Worm (Caenorhabditis elegans): Measurements from ENCODE around the gene F26A1.4.

Gene F26A1.4

DNA sequence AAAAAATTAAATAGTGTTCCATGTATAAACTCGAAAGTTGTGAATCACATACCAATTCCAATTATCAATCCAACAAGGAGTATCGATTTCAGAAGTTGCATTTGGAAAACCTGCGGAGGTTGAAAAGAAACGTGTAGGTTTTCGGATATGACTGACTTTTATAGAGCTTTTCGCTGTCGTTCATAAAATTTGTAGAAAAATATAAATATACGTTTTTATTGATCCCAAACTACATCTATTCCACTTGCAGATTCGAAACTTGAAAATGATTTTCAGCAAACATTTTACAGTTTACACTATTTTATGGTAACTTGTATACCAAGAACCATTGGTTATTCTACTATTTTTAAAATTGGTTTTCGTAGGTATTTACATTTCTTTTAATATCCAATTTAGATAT lies 24.8 kb downstream of the F26A1.4 start, which contains the start of gene clec-156:
Gene clec-156 (minus strand): TSS at position 101 of the 400 bp plus-strand sequence.
- TF ChIP-seq fkh-10 (GFP tag; optimal IDR thresholded peaks at IDR 0.05) (no peak), hlh-8 (tag; optimal IDR thresholded peaks at IDR 0.05) (no peak), ttx-3 (tag; optimal IDR thresholded peaks at IDR 0.05) (no peak), dmd-4 (tag; optimal IDR thresholded peaks at IDR 0.05; ENCODE audit: borderline replicate concordance) (no peak), pag-3 (tag; optimal IDR thresholded peaks at IDR 0.05; ENCODE audit: borderline replicate concordance) (no peak), C38D4.7 (GFP tag; optimal IDR thresholded peaks at IDR 0.05) (no peak), lim-6 (tag; optimal IDR thresholded peaks at IDR 0.05) (no peak), ceh-31 (tag; optimal IDR thresholded peaks at IDR 0.05) (no peak), ets-4 (tag; optimal IDR thresholded peaks at IDR 0.05) (no peak), ref-2 (tag; optimal IDR thresholded peaks at IDR 0.05) (no peak), hlh-15 (tag; optimal IDR thresholded peaks at IDR 0.05) (no peak), tbx-7 (tag; optimal IDR thresholded peaks at IDR 0.05) (no peak), pat-9 (tag; optimal IDR thresholded peaks at IDR 0.05) (no peak)

DNA sequence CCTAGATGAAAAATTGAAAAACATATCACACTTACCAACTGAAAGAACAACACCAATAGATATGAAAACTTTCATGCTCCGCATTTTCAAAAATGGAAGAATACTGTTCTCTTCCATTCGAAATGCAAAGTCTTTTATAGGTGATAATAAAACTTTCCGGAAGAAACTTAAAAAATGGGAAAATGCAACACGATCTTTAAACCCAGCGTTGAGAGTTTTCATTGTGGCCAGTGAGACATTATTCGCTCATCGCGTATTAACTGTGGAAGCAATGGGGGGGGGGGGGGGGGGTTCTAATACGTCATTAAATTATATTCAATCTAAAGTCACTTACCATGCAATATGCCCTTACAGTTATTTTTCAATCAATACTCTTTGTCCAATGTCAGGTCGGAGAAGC lies 27.0 kb downstream of the F26A1.4 start, which contains the start of the genes clec-157 and fkh-5:
Gene clec-157 (minus strand): TSS at position 101 of the 400 bp plus-strand sequence.
Gene fkh-5 (plus strand): TSS at position 336 of the 400 bp plus-strand sequence.
- no peak for TF ChIP-seq ttx-3 (tag; optimal IDR thresholded peaks at IDR 0.05)
- no peak for TF ChIP-seq lin-11 (tag; optimal IDR thresholded peaks at IDR 0.05)
- no peak for TF ChIP-seq eyg-1 (tag; optimal IDR thresholded peaks at IDR 0.05)
- no peak for TF ChIP-seq pqm-1 (tag; optimal IDR thresholded peaks at IDR 0.05)
- TF ChIP-seq fax-1 (tag; optimal IDR thresholded peaks at IDR 0.05), result no peak
- TF ChIP-seq dmd-4 (tag; optimal IDR thresholded peaks at IDR 0.05; ENCODE audit: borderline replicate concordance), result no peak
- TF ChIP-seq hlh-15 (tag; optimal IDR thresholded peaks at IDR 0.05), result no peak
- no peak for TF ChIP-seq sdc-2 (tag; optimal IDR thresholded peaks at IDR 0.05)
- TF ChIP-seq pha-2 (tag; optimal IDR thresholded peaks at IDR 0.05), result no peak
- TF ChIP-seq ceh-9 (tag; optimal IDR thresholded peaks at IDR 0.05), result no peak
- TF ChIP-seq tbx-7 (tag; optimal IDR thresholded peaks at IDR 0.05), result no peak
- TF ChIP-seq C38D4.7 (GFP tag; optimal IDR thresholded peaks at IDR 0.05), result no peak
- TF ChIP-seq sox-2 (GFP tag; IDR thresholded peaks at IDR 0.05), result no peak
- TF ChIP-seq nhr-11 (tag; optimal IDR thresholded peaks at IDR 0.05), result no peak
- no peak for TF ChIP-seq pha-4 (tag; optimal IDR thresholded peaks at IDR 0.05)
- TF ChIP-seq dve-1 (tag; optimal IDR thresholded peaks at IDR 0.05), result no peak
- no peak for TF ChIP-seq ztf-16 (tag; optimal IDR thresholded peaks at IDR 0.05)
- TF ChIP-seq ets-4 (tag; optimal IDR thresholded peaks at IDR 0.05), result no peak
- no peak for TF ChIP-seq gmeb-2 (tag; optimal IDR thresholded peaks at IDR 0.05)
- TF ChIP-seq ceh-24 (tag; optimal IDR thresholded peaks at IDR 0.05), result no peak

DNA sequence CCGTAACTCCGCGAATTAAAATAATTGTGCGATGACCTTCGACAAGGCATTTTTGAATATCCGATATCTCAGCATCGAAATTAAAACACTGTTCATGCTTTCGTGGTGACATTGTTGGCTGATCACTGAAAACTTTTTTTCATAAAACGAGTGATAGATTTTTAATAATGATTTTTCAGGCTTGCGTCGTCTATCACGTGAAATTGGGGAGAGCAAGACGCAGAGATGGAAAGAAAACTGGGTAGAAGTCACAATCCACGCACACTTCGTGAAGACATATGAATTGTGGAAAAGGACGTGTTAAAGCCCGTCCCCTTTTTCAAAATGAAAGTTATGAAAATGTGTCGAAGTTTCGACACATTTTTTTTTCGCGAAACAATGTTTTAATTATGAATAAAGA lies 32.4 kb downstream of the F26A1.4 start, which contains the start of gene nonu-1:
Gene nonu-1 (minus strand): TSS at position 169 of the 400 bp plus-strand sequence.
- TF ChIP-seq hlh-30 (tag; optimal IDR thresholded peaks at IDR 0.05; ENCODE audit: insufficient read depth) (peak; percentile 81), hlh-6 (tag; optimal IDR thresholded peaks at IDR 0.05) (no peak)

DNA sequence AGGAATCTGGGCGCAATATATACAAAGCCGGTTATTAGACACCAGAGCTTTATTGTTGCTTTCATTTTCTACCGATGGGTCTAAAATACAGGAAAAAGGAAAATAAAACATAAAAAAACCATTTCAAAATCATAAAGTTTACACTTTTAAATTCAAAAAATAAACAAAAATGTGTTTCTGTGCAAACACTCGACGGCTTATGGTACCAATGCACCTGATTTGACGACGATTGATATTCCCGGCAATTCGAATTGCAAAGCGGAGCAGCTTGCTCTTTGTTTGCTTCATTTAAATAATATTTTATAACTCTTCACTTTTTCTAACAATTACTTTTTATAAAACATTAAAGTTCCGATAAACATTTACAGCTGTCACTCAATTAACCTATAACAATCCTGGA lies 32.8 kb downstream of the F26A1.4 start, which contains the start of gene F26A1.1:
Gene F26A1.1 (plus strand): TSS at position 369 of the 400 bp plus-strand sequence.
- TF ChIP-seq ceh-19 (GFP tag; optimal IDR thresholded peaks at IDR 0.05), result no peak
- TF ChIP-seq ahr-1 (tag; optimal IDR thresholded peaks at IDR 0.05), result no peak

ce11 chrIII:4852025-4852424 lies 34.7 kb downstream of the F26A1.4 start, which contains the start of gene ced-4:
TSS of gene ced-4 (plus strand) at chrIII:4852325.
- TF ChIP-seq syd-9 (tag; optimal IDR thresholded peaks at IDR 0.05), result no peak
- no peak for TF ChIP-seq pha-4 (tag; optimal IDR thresholded peaks at IDR 0.05)
- no peak for TF ChIP-seq npax-4 (tag; optimal IDR thresholded peaks at IDR 0.05)
- TF ChIP-seq K02D7.2 (tag; optimal IDR thresholded peaks at IDR 0.05), result no peak
- TF ChIP-seq zip-5 (tag; optimal IDR thresholded peaks at IDR 0.05), result no peak
- TF ChIP-seq ztf-16 (tag; optimal IDR thresholded peaks at IDR 0.05), result no peak
- TF ChIP-seq ceh-14 (tag; optimal IDR thresholded peaks at IDR 0.05), result no peak
- no peak for TF ChIP-seq pag-3 (tag; optimal IDR thresholded peaks at IDR 0.05; ENCODE audit: borderline replicate concordance)
- TF ChIP-seq mec-3 (tag; optimal IDR thresholded peaks at IDR 0.05; ENCODE audit: borderline replicate concordance), result no peak
